Worm (Caenorhabditis elegans) whole organism, L4/young adult: Measurements from ENCODE around the gene gsy-1.

ENCODE experiments used
- W03F9.2 ChIP-seq: fragments of 150-350 bp; optimal IDR thresholded peaks from 2 replicates; lab custom pipeline; 2014; ENCODE audit warnings: missing biosample characterization, missing genetic modification characterization
- him-1 ChIP-seq: sonication (generic microtip); optimal IDR thresholded peaks from 2 replicates; lab custom pipeline; 2016; ENCODE audit warnings: missing genotype, missing genetic modification reagents, missing genetic modification characterization, missing compliant biosample characterization

DNA sequence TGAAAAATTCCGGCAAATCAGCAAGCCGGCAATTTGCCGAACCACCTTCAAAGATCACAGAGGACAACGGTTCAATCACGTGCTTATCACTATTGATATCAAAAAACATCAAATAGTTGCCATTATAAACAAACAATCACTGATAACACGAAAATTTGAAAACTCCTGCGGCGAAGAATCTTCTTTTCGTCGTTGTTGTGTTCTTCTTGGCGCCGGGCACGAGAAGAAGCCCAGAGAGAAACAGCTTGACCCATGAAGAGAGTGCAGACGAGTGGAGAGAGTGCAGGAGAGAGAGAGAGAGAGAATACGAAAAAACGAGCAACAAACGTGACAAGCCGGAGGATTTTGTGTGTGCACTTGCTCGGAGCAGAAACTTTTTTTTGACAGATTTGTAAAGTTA lies 776 bp upstream of the gsy-1 start:
- TF ChIP-seq W03F9.2 (tag; lab: Kevin White, UChicago) (no peak), him-1 (tag; lab: Kevin White, UChicago) (no peak)
